Fruit fly (Drosophila melanogaster) whole organism, adult: ENCODE measurements around the gene witty.

Source experiments
- CG12768 ChIP-seq: fragments of 200-800 bp; sonication (Bioruptor generic); optimal IDR thresholded peaks from 2 replicates; lab custom pipeline; 2017; ENCODE audit warnings: missing biosample characterization, missing genetic modification characterization, mild to moderate bottlenecking, moderate library complexity, missing genetic modification reagents
- CG33017 ChIP-seq: fragments of 200-800 bp; sonication (Bioruptor generic); optimal IDR thresholded peaks from 2 replicates; lab custom pipeline; 2018; ENCODE audit warnings: missing biosample characterization, mild to moderate bottlenecking, missing genetic modification characterization, moderate library complexity
- CG5204 ChIP-seq: fragments of 200-800 bp; sonication (Bioruptor generic); optimal IDR thresholded peaks from 2 replicates; lab custom pipeline; 2016; ENCODE audit warnings: missing biosample characterization, missing genetic modification characterization
- CG7045 ChIP-seq: fragments of 200-800 bp; sonication (Bioruptor generic); optimal IDR thresholded peaks from 2 replicates; lab custom pipeline; 2017; ENCODE audit warnings: missing biosample characterization, mild to moderate bottlenecking, missing genetic modification characterization
- Crg-1 ChIP-seq: fragments of 200-800 bp; sonication (Bioruptor generic); optimal IDR thresholded peaks from 2 replicates; lab custom pipeline; 2016; ENCODE audit warnings: missing biosample characterization, missing genetic modification characterization
- bab1 ChIP-seq: fragments of 200-800 bp; sonication (Bioruptor generic); optimal IDR thresholded peaks from 3 replicates; lab custom pipeline; 2019; ENCODE audit warnings: missing biosample characterization, mild to moderate bottlenecking, missing genetic modification characterization, moderate library complexity
- ovo ChIP-seq: fragments of 200-800 bp; sonication (Bioruptor generic); optimal IDR thresholded peaks from 2 replicates; lab custom pipeline; 2016; ENCODE audit warnings: missing biosample characterization, missing genetic modification characterization
- toe ChIP-seq: fragments of 200-800 bp; sonication (Bioruptor generic); optimal IDR thresholded peaks from 2 replicates; lab custom pipeline; 2016; ENCODE audit warnings: missing biosample characterization, missing genetic modification characterization

DNA sequence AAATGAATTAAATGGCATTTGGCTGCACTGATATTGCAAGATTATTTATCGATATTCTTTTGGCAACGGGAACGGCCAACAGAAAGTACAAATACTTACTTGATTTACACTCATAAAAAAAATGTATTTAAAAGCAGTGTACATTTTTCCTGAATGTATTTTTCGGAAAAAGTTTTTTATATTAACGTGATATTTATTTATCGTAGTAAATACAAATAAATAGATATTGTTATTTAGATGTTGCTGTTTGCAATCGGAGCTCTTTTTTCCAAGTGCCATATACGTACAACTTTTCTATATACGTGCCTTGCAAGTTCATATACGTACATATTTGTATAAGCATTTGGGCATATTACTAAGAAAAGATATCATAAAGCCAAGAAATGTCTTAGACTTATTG, 13.2 kb downstream of the witty start:
- TF ChIP-seq toe (GFP tag; lab: Kevin White, UChicago) (no peak), CG7045 (GFP tag; lab: Kevin White, UChicago) (no peak), bab1 (GFP tag; lab: Kevin White, UChicago) (no peak), Crg-1 (no peak), CG33017 (no peak), CG12768 (GFP tag; lab: Kevin White, UChicago) (no peak), ovo (no peak), CG5204 (no peak)
